Fruit fly (Drosophila melanogaster): ENCODE measurements around the gene daw.

daw gene

dm6 chr2L:2829637-2830340 is 24.7 kb downstream of the daw start, which contains the start of gene Duox (continued):
- TF ChIP-seq pan (optimal IDR thresholded peaks at IDR 0.05) (no peak), pan (GFP tag; optimal IDR thresholded peaks at IDR 0.05 in 1 of 2, IDR thresholded peaks at IDR 0.05 in 1 of 2) (no peak), ERR (GFP tag; optimal IDR thresholded peaks at IDR 0.05) (no peak), CG12769 (tag; optimal IDR thresholded peaks at IDR 0.05) (peak; percentile 76), CG12236 (GFP tag; optimal IDR thresholded peaks at IDR 0.05) (no peak), usp (GFP tag; optimal IDR thresholded peaks at IDR 0.05) (no peak), Rfx (GFP tag; IDR thresholded peaks at IDR 0.05) (no peak), CG13424 (tag; optimal IDR thresholded peaks at IDR 0.05) (no peak), CG1832 (GFP tag; optimal IDR thresholded peaks at IDR 0.05) (peak; percentile 20), sr (GFP tag; IDR thresholded peaks at IDR 0.05) (no peak; the same call in 1 of the 3 replicates), lbe (GFP tag; optimal IDR thresholded peaks at IDR 0.05) (no peak), CG4328 (GFP tag; optimal IDR thresholded peaks at IDR 0.05) (no peak), CG17385 (GFP tag; optimal IDR thresholded peaks at IDR 0.05) (no peak), ind (GFP tag; optimal IDR thresholded peaks at IDR 0.05) (no peak), CG12155 (GFP tag; optimal IDR thresholded peaks at IDR 0.05) (no peak), hb (GFP tag; IDR thresholded peaks at IDR 0.05; ENCODE audit: partially characterized antibody) (no peak), CG6683 (GFP tag; optimal IDR thresholded peaks at IDR 0.05) (no peak), Usf (GFP tag; optimal IDR thresholded peaks at IDR 0.05) (no peak), Hr51 (GFP tag; optimal IDR thresholded peaks at IDR 0.05) (no peak), Vsx1 (GFP tag; optimal IDR thresholded peaks at IDR 0.05) (no peak), CG10366 (GFP tag; IDR thresholded peaks at IDR 0.05) (no peak), hkb (optimal IDR thresholded peaks at IDR 0.05) (no peak), hkb (GFP tag; IDR thresholded peaks at IDR 0.05) (no peak), CG8944 (GFP tag; optimal IDR thresholded peaks at IDR 0.05) (no peak), CG6854 (GFP tag; optimal IDR thresholded peaks at IDR 0.05) (no peak), CG15601 (tag; optimal IDR thresholded peaks at IDR 0.05) (no peak), CG16779 (GFP tag; IDR thresholded peaks at IDR 0.05) (no peak), al (GFP tag; IDR thresholded peaks at IDR 0.05) (no peak), phol (tag; optimal IDR thresholded peaks at IDR 0.05) (no peak), dm (GFP tag; optimal IDR thresholded peaks at IDR 0.05) (peak; percentile 14), sc (optimal IDR thresholded peaks at IDR 0.05) (no peak), sc (GFP tag; optimal IDR thresholded peaks at IDR 0.05) (no peak), CG13624 (GFP tag; optimal IDR thresholded peaks at IDR 0.05) (no peak), CG3281 (GFP tag; optimal IDR thresholded peaks at IDR 0.05) (no peak), sim (GFP tag; IDR thresholded peaks at IDR 0.05) (no peak), CG6254 (GFP tag; optimal IDR thresholded peaks at IDR 0.05) (no peak), onecut (GFP tag; IDR thresholded peaks at IDR 0.05) (no peak), CG10431 (GFP tag; optimal IDR thresholded peaks at IDR 0.05) (no peak), psq (GFP tag; optimal IDR thresholded peaks at IDR 0.05) (peak; percentile 70), tap (tag; optimal IDR thresholded peaks at IDR 0.05) (no peak), CG13894 (tag; optimal IDR thresholded peaks at IDR 0.05) (no peak), CG13287 (GFP tag; IDR thresholded peaks at IDR 0.05; ENCODE audit: partially characterized antibody) (no peak; the same call in 1 of the 2 replicates), yki (optimal IDR thresholded peaks at IDR 0.05) (no peak), CG1792 (GFP tag; optimal IDR thresholded peaks at IDR 0.05) (no peak), otp (GFP tag; IDR thresholded peaks at IDR 0.05) (no peak; the same call in 2 of the 3 replicates), Camta (GFP tag; optimal IDR thresholded peaks at IDR 0.05) (no peak), D19B (GFP tag; optimal IDR thresholded peaks at IDR 0.05) (no peak), HmgD (GFP tag; optimal IDR thresholded peaks at IDR 0.05) (no peak), CG34422 (GFP tag; IDR thresholded peaks at IDR 0.05) (no peak; the same call in 2 of the 3 replicates), CG10462 (GFP tag; optimal IDR thresholded peaks at IDR 0.05) (no peak), Hmr (GFP tag; optimal IDR thresholded peaks at IDR 0.05) (no peak)

Measured in whole organism, embryonic.